Fruit fly (Drosophila melanogaster): ENCODE results near the gene Cpr64Ac.

Cpr64Ac gene

DNA sequence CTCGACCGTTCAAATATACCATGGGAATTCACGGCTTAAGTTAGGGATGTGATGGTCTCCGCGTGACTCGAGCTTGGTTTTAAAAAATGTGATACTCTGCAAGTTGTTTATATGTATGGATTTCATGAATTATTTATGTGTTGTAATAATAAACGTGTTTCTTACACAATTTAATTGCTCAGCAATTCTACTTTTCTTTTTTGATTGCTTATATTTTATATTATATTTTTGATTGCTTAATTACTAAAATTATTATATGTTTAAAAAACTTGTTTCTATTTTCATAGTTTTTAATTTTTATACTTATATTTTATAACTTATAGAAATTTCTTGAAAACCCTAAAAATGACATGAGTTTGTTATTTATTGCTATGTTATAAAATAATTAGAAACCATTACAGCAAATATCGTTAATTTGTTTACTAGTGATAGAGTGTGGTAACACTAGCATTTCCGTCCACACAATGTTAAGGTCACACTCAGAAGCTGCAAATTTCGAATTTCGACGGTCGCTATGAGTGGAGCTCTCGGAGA, 41.7 kb upstream of the Cpr64Ac start, which contains the start of the genes ago and CG1265 (continued):
- TF ChIP-seq D19B (GFP tag; optimal IDR thresholded peaks at IDR 0.05): no peak
- TF ChIP-seq MBD-R2 (GFP tag; IDR thresholded peaks at IDR 0.05): no peak; the same call in 1 of the 2 replicates
- TF ChIP-seq ems (GFP tag; optimal IDR thresholded peaks at IDR 0.05): no peak
- TF ChIP-seq CG17829 (tag; optimal IDR thresholded peaks at IDR 0.05): peak; percentile 52
- peak; percentile 54 for TF ChIP-seq CG12391 (tag; optimal IDR thresholded peaks at IDR 0.05)
- TF ChIP-seq gsb (GFP tag; IDR thresholded peaks at IDR 0.05): no peak
- no peak for TF ChIP-seq pan (optimal IDR thresholded peaks at IDR 0.05)
- peak in 1 of 2 experiments; percentile 39 for TF ChIP-seq pan (GFP tag; optimal IDR thresholded peaks at IDR 0.05 in 1 of 2, IDR thresholded peaks at IDR 0.05 in 1 of 2)
- peak; percentile 53 for TF ChIP-seq Abd-B (GFP tag; optimal IDR thresholded peaks at IDR 0.05)
- TF ChIP-seq CG13775 (GFP tag; optimal IDR thresholded peaks at IDR 0.05): peak; percentile 60
- TF ChIP-seq Med (GFP tag): peak; percentile 74
- TF ChIP-seq HHEX (GFP tag; optimal IDR thresholded peaks at IDR 0.05): no peak
- no peak for TF ChIP-seq CG2202 (tag; optimal IDR thresholded peaks at IDR 0.05)
- TF ChIP-seq en (GFP tag; optimal IDR thresholded peaks at IDR 0.05): no peak
- TF ChIP-seq mam (GFP tag; optimal IDR thresholded peaks at IDR 0.05): no peak
- TF ChIP-seq cwo (GFP tag; optimal IDR thresholded peaks at IDR 0.05): no peak
- no peak for TF ChIP-seq dm (GFP tag; optimal IDR thresholded peaks at IDR 0.05)
- TF ChIP-seq tgo (GFP tag; IDR thresholded peaks at IDR 0.05): peak; percentile 15; the same call in 1 of the 3 replicates
- no peak for TF ChIP-seq bigmax (GFP tag; optimal IDR thresholded peaks at IDR 0.05)
- no peak for TF ChIP-seq corto (GFP tag; optimal IDR thresholded peaks at IDR 0.05)
- TF ChIP-seq CG6854 (GFP tag; optimal IDR thresholded peaks at IDR 0.05): no peak
- TF ChIP-seq insv (GFP tag; optimal IDR thresholded peaks at IDR 0.05): peak in 1 of 2 experiments; percentile 30
- no peak for TF ChIP-seq pb (GFP tag; optimal IDR thresholded peaks at IDR 0.05)
- TF ChIP-seq CG11093 (GFP tag; IDR thresholded peaks at IDR 0.05): no peak
- no peak for TF ChIP-seq prd (optimal IDR thresholded peaks at IDR 0.05)
- TF ChIP-seq prd (GFP tag; IDR thresholded peaks at IDR 0.05): peak; percentile 42; the same call in 1 of the 3 replicates
- no peak for TF ChIP-seq C15 (GFP tag; IDR thresholded peaks at IDR 0.05)
- TF ChIP-seq bcd (GFP tag; optimal IDR thresholded peaks at IDR 0.05): peak; percentile 34
- TF ChIP-seq slbo (GFP tag; IDR thresholded peaks at IDR 0.05): peak; percentile 67
- no peak for TF ChIP-seq CG17359 (tag; optimal IDR thresholded peaks at IDR 0.05)
- TF ChIP-seq gro (GFP tag; optimal IDR thresholded peaks at IDR 0.05): no peak
- peak; percentile 42 for TF ChIP-seq CG9437 (GFP tag; optimal IDR thresholded peaks at IDR 0.05)
- peak; percentile 45 for TF ChIP-seq CG33557 (GFP tag; optimal IDR thresholded peaks at IDR 0.05)
- TF ChIP-seq Ada2b (GFP tag; IDR thresholded peaks at IDR 0.05): peak; percentile 18; the same call in 1 of the 2 replicates
- peak; percentile 25; the same call in 1 of the 2 replicates for TF ChIP-seq Drgx (GFP tag; IDR thresholded peaks at IDR 0.05)
- peak; percentile 39; the same call in 2 of the 4 replicates for TF ChIP-seq Dll (GFP tag; IDR thresholded peaks at IDR 0.05; ENCODE audit: partially characterized antibody)
- TF ChIP-seq chn (GFP tag; optimal IDR thresholded peaks at IDR 0.05): no peak
- no peak for TF ChIP-seq CG7357 (GFP tag; IDR thresholded peaks at IDR 0.05)
- peak; percentile 48 for TF ChIP-seq Ssrp (tag; optimal IDR thresholded peaks at IDR 0.05)
- TF ChIP-seq Six4 (GFP tag; optimal IDR thresholded peaks at IDR 0.05): no peak
- no peak for TF ChIP-seq CG6175 (GFP tag; IDR thresholded peaks at IDR 0.05)
- peak; percentile 24 for TF ChIP-seq CG7786 (GFP tag; optimal IDR thresholded peaks at IDR 0.05)
- peak; percentile 54 for TF ChIP-seq CG2678 (tag; optimal IDR thresholded peaks at IDR 0.05)
- no peak for TF ChIP-seq psq (GFP tag; optimal IDR thresholded peaks at IDR 0.05)
- TF ChIP-seq CG17328 (GFP tag; IDR thresholded peaks at IDR 0.05): no peak; the same call in 1 of the 2 replicates
- peak; percentile 54 for TF ChIP-seq CG12659 (GFP tag; optimal IDR thresholded peaks at IDR 0.05)
- 0 out of 2 replicates have a peak, but pooled peaks have one; percentile 6 for TF ChIP-seq CG11085 (GFP tag; IDR thresholded peaks at IDR 0.05)
- no peak for TF ChIP-seq CG18011 (GFP tag; optimal IDR thresholded peaks at IDR 0.05)
- no peak for TF ChIP-seq CG13894 (tag; optimal IDR thresholded peaks at IDR 0.05)
- peak; percentile 37 for TF ChIP-seq tin (GFP tag; optimal IDR thresholded peaks at IDR 0.05)
- TF ChIP-seq CG32772 (GFP tag; IDR thresholded peaks at IDR 0.05): no peak

All from whole organism, embryonic.